Worm (Caenorhabditis elegans): ENCODE data around the gene C49C3.9.

C49C3.9 gene

ce11 chrIV:17333542-17334281, 8.4 kb downstream of the C49C3.9 start, which contains the start of gene C49C3.15 (continued):
- no peak for TF ChIP-seq ama-1 (optimal IDR thresholded peaks at IDR 0.05)
- peak in 1 of 2 experiments; percentile 21 for TF ChIP-seq ama-1 (GFP tag; optimal IDR thresholded peaks at IDR 0.05)
- no peak for TF ChIP-seq D2030.7 (GFP tag; IDR thresholded peaks at IDR 0.05)
- TF ChIP-seq mcd-1 (GFP tag; IDR thresholded peaks at IDR 0.05): 0 out of 2 replicates have a peak, but pooled peaks have one; percentile 11
- TF ChIP-seq madf-3 (GFP tag; IDR thresholded peaks at IDR 0.05): no peak
- TF ChIP-seq ztf-18 (tag; optimal IDR thresholded peaks at IDR 0.05): peak; percentile 13
- no peak for TF ChIP-seq rec-8 (tag; optimal IDR thresholded peaks at IDR 0.05)
- TF ChIP-seq ceh-27 (GFP tag; optimal IDR thresholded peaks at IDR 0.05): no peak
- no peak for TF ChIP-seq Y79H2A.3 (GFP tag; conservative IDR thresholded peaks at IDR 0.05)
- TF ChIP-seq hmg-20 (GFP tag; IDR thresholded peaks at IDR 0.05): no peak

DNA sequence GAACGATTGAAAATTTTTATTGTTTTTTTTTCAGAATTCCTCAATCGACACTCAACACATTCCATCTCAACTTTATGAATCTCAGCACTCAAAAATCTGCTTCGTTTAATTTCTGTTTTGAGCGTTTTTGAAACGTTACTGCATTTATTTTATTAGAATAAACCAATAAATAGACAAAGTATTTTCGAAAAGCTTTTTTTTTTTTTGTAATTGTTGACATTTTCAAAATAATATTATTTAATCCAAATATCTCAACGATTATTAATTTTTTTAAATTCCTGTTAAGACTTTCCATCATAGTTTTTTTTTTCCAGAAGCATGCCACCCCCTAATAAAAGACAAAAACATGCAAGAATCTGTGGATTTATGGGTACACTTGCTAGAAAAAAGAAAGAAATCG, 9.9 kb downstream of the C49C3.9 start, which contains the start of gene C49C3.7:
Gene C49C3.7 (plus strand): TSS at position 301 of the 400 bp plus-strand sequence.
- TF ChIP-seq snpc-4 (GFP tag; optimal IDR thresholded peaks at IDR 0.05) (no peak), snpc-4 (tag; optimal IDR thresholded peaks at IDR 0.05) (peak in 1 of 4 experiments; percentile 50), F55B11.4 (tag; optimal IDR thresholded peaks at IDR 0.05; ENCODE audit: borderline replicate concordance, insufficient read depth) (no peak)

DNA sequence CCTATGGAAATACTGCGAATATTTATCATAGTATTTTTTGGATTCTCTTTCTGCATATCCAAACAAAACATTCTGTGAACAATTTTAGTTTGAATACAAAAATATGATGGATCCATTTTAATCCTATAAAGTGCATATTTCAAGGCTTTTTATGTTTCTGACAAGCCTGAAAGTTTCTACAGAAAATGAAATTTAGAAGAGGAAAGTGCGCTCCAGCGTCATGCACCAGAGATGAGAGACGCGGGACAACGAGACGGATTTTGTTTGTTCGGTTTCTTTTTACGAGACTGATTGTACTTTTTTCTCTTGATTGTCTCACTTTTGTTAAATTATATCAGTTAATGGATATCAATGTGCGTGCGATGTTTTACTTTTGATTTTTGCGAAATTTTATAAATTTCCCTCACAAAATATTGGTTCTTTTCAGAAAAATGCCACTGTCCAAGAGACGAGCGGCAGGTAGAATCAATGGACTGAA, 11.0 kb downstream of the C49C3.9 start, which contains the start of gene C49C3.6:
Gene C49C3.6 (plus strand): TSS at position 428 of the 478 bp plus-strand sequence.
- no peak for TF ChIP-seq atf-7 (tag; optimal IDR thresholded peaks at IDR 0.05)
- TF ChIP-seq hmg-20 (GFP tag; IDR thresholded peaks at IDR 0.05): no peak
- TF ChIP-seq mcd-1 (GFP tag; IDR thresholded peaks at IDR 0.05): peak; percentile 70
- TF ChIP-seq C17E4.6 (GFP tag; IDR thresholded peaks at IDR 0.05): no peak
- TF ChIP-seq hmg-1.2 (GFP tag; IDR thresholded peaks at IDR 0.05): peak; percentile 95
- no peak for TF ChIP-seq pbrm-1 (GFP tag; IDR thresholded peaks at IDR 0.05)
- TF ChIP-seq snpc-4 (GFP tag; optimal IDR thresholded peaks at IDR 0.05): peak; percentile 51
- TF ChIP-seq snpc-4 (tag; optimal IDR thresholded peaks at IDR 0.05): peak in 2 of 4 experiments; percentile 27 to 67

ce11 chrIV:17328834-17329233, 13.3 kb downstream of the C49C3.9 start, which contains the start of gene ceh-88:
ceh-88 (plus strand) TSS chrIV:17329188.
- TF ChIP-seq ztf-26 (tag; optimal IDR thresholded peaks at IDR 0.05): no peak
- no peak for TF ChIP-seq akir-1 (GFP tag; optimal IDR thresholded peaks at IDR 0.05)
- no peak for TF ChIP-seq C06A6.2 (GFP tag; conservative IDR thresholded peaks at IDR 0.05)
- peak; percentile 53; the same call in 1 of the 2 replicates for TF ChIP-seq hmg-1.2 (GFP tag; IDR thresholded peaks at IDR 0.05)
- TF ChIP-seq T07F8.4 (tag; optimal IDR thresholded peaks at IDR 0.05): no peak
- TF ChIP-seq F39B2.1 (GFP tag; IDR thresholded peaks at IDR 0.05): no peak
- TF ChIP-seq ztf-3 (GFP tag; optimal IDR thresholded peaks at IDR 0.05): no peak

DNA sequence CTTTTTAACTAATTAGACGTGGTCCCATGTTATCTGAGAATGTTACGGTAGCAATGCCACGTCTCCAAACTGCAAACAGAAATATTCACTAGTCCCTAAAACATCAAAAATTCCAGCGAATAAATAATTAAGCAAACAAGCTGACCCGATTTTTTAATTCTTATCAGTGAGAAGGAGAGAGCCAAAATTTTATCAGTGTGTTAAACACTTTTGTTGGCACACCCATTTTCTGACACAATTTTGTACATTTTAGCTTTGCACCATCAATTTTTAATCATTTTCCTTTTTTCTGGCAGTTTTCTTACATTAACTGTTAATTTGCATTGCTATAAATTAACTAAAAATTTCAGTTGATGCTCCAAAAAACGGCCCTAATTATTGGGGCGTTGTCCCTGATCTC, 21.7 kb downstream of the C49C3.9 start, which contains the start of gene C49C3.4:
Gene C49C3.4 (plus strand): TSS at position 351 of the 400 bp plus-strand sequence.
- TF ChIP-seq nhr-80 (tag; optimal IDR thresholded peaks at IDR 0.05): peak; percentile 56
- no peak for TF ChIP-seq die-1 (tag; optimal IDR thresholded peaks at IDR 0.05)

- no peak for TF ChIP-seq snpc-4 (GFP tag; optimal IDR thresholded peaks at IDR 0.05)
- no peak for TF ChIP-seq snpc-4 (tag; optimal IDR thresholded peaks at IDR 0.05)
- TF ChIP-seq F57C9.4 (tag; optimal IDR thresholded peaks at IDR 0.05): no peak
- TF ChIP-seq ztf-3 (GFP tag; optimal IDR thresholded peaks at IDR 0.05): no peak
- TF ChIP-seq Y56A3A.18 (GFP tag; IDR thresholded peaks at IDR 0.05): no peak
- TF ChIP-seq ceh-91 (GFP tag; IDR thresholded peaks at IDR 0.05): no peak
- no peak for TF ChIP-seq rec-8 (tag; optimal IDR thresholded peaks at IDR 0.05)
Measured at ce11 chrIV:17316398-17316797, 25.7 kb downstream of the C49C3.9 start, which contains the start of gene C49C3.20. C49C3.20 (minus strand) TSS chrIV:17316498.
